Fruit fly (Drosophila melanogaster) whole organism, embryonic: ENCODE measurements around the gene Snmp2.

Experiments used
- Atf6 ChIP-seq: fragments of 200-800 bp; sonication (Bioruptor generic); IDR thresholded peaks from 2 replicates; pipeline ENCODE4 v1.3.6; 2022; ENCODE audit warnings: missing biosample characterization, missing genetic modification characterization
- Awh ChIP-seq: fragments of 200-800 bp; sonication (Bioruptor generic); IDR thresholded peaks from 2 replicates; pipeline ENCODE4, ENCODE4 v1.3.6; 2022; ENCODE audit warnings: missing biosample characterization, missing genetic modification characterization
- B-H2 ChIP-seq: fragments of 200-800 bp; sonication (Bioruptor generic); optimal IDR thresholded peaks from 2 replicates; lab custom pipeline; 2018; ENCODE audit warnings: missing biosample characterization, mild to moderate bottlenecking, missing genetic modification characterization
- CG12236 ChIP-seq: fragments of 200-800 bp; sonication (Bioruptor generic); optimal IDR thresholded peaks from 2 replicates; lab custom pipeline; 2016; ENCODE audit warnings: missing biosample characterization, missing genetic modification characterization
- CG1233 ChIP-seq: fragments of 200-800 bp; sonication (Bioruptor generic); optimal IDR thresholded peaks from 4 replicates; lab custom pipeline; 2018; ENCODE audit warnings: missing biosample characterization, mild to moderate bottlenecking, missing genetic modification characterization
- CG13424 ChIP-seq: fragments of 200-800 bp; sonication (Bioruptor generic); optimal IDR thresholded peaks from 2 replicates; lab custom pipeline; 2019; ENCODE audit warnings: missing biosample characterization, mild to moderate bottlenecking, missing genetic modification characterization, moderate library complexity
- CG14050 ChIP-seq: fragments of 200-800 bp; sonication (Bioruptor generic); IDR thresholded peaks from 3 replicates; pipeline ENCODE4 v1.3.6; 2022; ENCODE audit warnings: missing biosample characterization, missing genetic modification characterization
- CG14441 ChIP-seq: fragments of 200-800 bp; sonication (Bioruptor generic); IDR thresholded peaks from 2 replicates; pipeline ENCODE4 v1.3.6; 2022; ENCODE audit warnings: missing biosample characterization, missing genetic modification characterization
- CG15514 ChIP-seq: fragments of 200-800 bp; sonication (Bioruptor generic); optimal IDR thresholded peaks from 3 replicates; lab custom pipeline; 2017; ENCODE audit warnings: missing biosample characterization, missing genetic modification characterization, mild to moderate bottlenecking, moderate library complexity, missing genetic modification reagents
- CG17568 ChIP-seq: fragments of 200-800 bp; sonication (Bioruptor generic); optimal IDR thresholded peaks from 2 replicates; lab custom pipeline; 2018; ENCODE audit warnings: missing biosample characterization, mild to moderate bottlenecking, missing genetic modification characterization, moderate library complexity
- CG2120 ChIP-seq: fragments of 200-800 bp; sonication (Bioruptor generic); optimal IDR thresholded peaks from 3 replicates; lab custom pipeline; 2016; ENCODE audit warnings: missing biosample characterization, missing genetic modification characterization
- CG2129 ChIP-seq: fragments of 200-800 bp; sonication (Bioruptor generic); IDR thresholded peaks from 2 replicates; pipeline ENCODE4 v1.3.6; 2022; ENCODE audit warnings: missing biosample characterization, missing genetic modification characterization; ENCODE audit not compliant: partially characterized antibody
- CG30403 ChIP-seq: fragments of 200-800 bp; sonication (Bioruptor generic); optimal IDR thresholded peaks from 3 replicates; lab custom pipeline; 2016; ENCODE audit warnings: missing biosample characterization, missing genetic modification characterization
- CG32767 ChIP-seq: fragments of 200-800 bp; sonication (Bioruptor generic); IDR thresholded peaks from 2 replicates; pipeline ENCODE4 v1.3.6; 2022; ENCODE audit warnings: missing biosample characterization, missing genetic modification characterization
- CG33213 ChIP-seq: fragments of 200-800 bp; sonication (Bioruptor generic); optimal IDR thresholded peaks from 3 replicates; lab custom pipeline; 2016; ENCODE audit warnings: missing biosample characterization, missing genetic modification characterization
- CG5245 ChIP-seq: fragments of 200-800 bp; sonication (Bioruptor generic); optimal IDR thresholded peaks from 3 replicates; lab custom pipeline; 2016; ENCODE audit warnings: missing biosample characterization, missing genetic modification characterization
- CG7357 ChIP-seq: fragments of 200-800 bp; sonication (Bioruptor generic); IDR thresholded peaks from 3 replicates; pipeline ENCODE4 v1.3.6; 2022; ENCODE audit warnings: missing biosample characterization, missing genetic modification characterization
- CG7928 ChIP-seq: fragments of 200-800 bp; sonication (Bioruptor generic); optimal IDR thresholded peaks from 2 replicates; lab custom pipeline; 2017; ENCODE audit warnings: missing biosample characterization, mild to moderate bottlenecking, missing genetic modification characterization
- CTCF ChIP-seq: fragments of 200-800 bp; sonication (Bioruptor generic); optimal IDR thresholded peaks from 2 replicates; lab custom pipeline; 2017; ENCODE audit warnings: missing biosample characterization, mild to moderate bottlenecking, missing genetic modification characterization, moderate library complexity
- CoRest ChIP-seq: fragments of 200-800 bp; sonication (Bioruptor generic); optimal IDR thresholded peaks from 3 replicates; lab custom pipeline; 2018; ENCODE audit warnings: missing biosample characterization, mild to moderate bottlenecking, missing genetic modification characterization, moderate library complexity
- Drgx ChIP-seq: fragments of 200-800 bp; sonication (Bioruptor generic); IDR thresholded peaks from 2 replicates; pipeline ENCODE4 v1.3.6; 2022; ENCODE audit warnings: missing biosample characterization, missing genetic modification characterization
- Fer2 ChIP-seq: fragments of 200-800 bp; sonication (Bioruptor generic); optimal IDR thresholded peaks from 2 replicates; lab custom pipeline; 2018; ENCODE audit warnings: missing biosample characterization, mild to moderate bottlenecking, missing genetic modification characterization, moderate library complexity
- Fer3 ChIP-seq: fragments of 200-800 bp; sonication (Bioruptor generic); optimal IDR thresholded peaks from 2 replicates; lab custom pipeline; 2018; ENCODE audit warnings: missing biosample characterization, mild to moderate bottlenecking, missing genetic modification characterization, moderate library complexity
- MBD-R2 ChIP-seq: fragments of 200-800 bp; sonication (Bioruptor generic); IDR thresholded peaks from 2 replicates; pipeline ENCODE4 v1.3.6; 2022; ENCODE audit warnings: missing biosample characterization, missing genetic modification characterization
- Meics ChIP-seq: fragments of 200-800 bp; sonication (Bioruptor generic); optimal IDR thresholded peaks from 2 replicates; lab custom pipeline; 2017; ENCODE audit warnings: missing biosample characterization, mild to moderate bottlenecking, missing genetic modification characterization
- NC2α ChIP-seq: fragments of 200-800 bp; sonication (Bioruptor generic); optimal IDR thresholded peaks from 2 replicates; lab custom pipeline; 2016; ENCODE audit warnings: missing biosample characterization, missing genetic modification characterization
- Optix ChIP-seq: fragments of 200-800 bp; sonication (Bioruptor generic); IDR thresholded peaks from 3 replicates; pipeline ENCODE4 v1.3.6; 2022; ENCODE audit warnings: missing biosample characterization, missing genetic modification characterization
- Pdp1 ChIP-seq, 2 experiments: fragments of 200-800 bp; sonication (Bioruptor generic); optimal IDR thresholded peaks; 3 replicates each; lab custom pipeline; 2016; ENCODE audit warnings: missing biosample characterization in 2 of 2, missing genetic modification characterization in 2 of 2, mild to moderate bottlenecking in 1 of 2, moderate library complexity in 1 of 2
- Poxn ChIP-seq: fragments of 200-800 bp; sonication (Bioruptor generic); IDR thresholded peaks from 2 replicates; pipeline ENCODE4 v1.3.6; 2022; ENCODE audit warnings: missing biosample characterization, missing genetic modification characterization
- Side ChIP-seq: fragments of 200-800 bp; sonication (Bioruptor generic); optimal IDR thresholded peaks from 2 replicates; lab custom pipeline; 2016; ENCODE audit warnings: missing biosample characterization, missing genetic modification characterization
- ab ChIP-seq: fragments of 200-800 bp; sonication (Bioruptor generic); optimal IDR thresholded peaks from 2 replicates; lab custom pipeline; 2016; ENCODE audit warnings: missing biosample characterization, missing genetic modification characterization
- abd-A ChIP-seq: fragments of 200-800 bp; sonication (Bioruptor generic); optimal IDR thresholded peaks from 3 replicates; lab custom pipeline; 2019; ENCODE audit warnings: missing biosample characterization, mild to moderate bottlenecking, missing genetic modification characterization, moderate library complexity
- ap ChIP-seq: fragments of 200-800 bp; sonication (Bioruptor generic); IDR thresholded peaks from 2 replicates; pipeline ENCODE4 v1.3.6; 2022; ENCODE audit warnings: missing biosample characterization, missing genetic modification characterization
- chm ChIP-seq: fragments of 200-800 bp; sonication (Bioruptor generic); IDR thresholded peaks from 2 replicates; pipeline ENCODE4 v1.3.6; 2022; ENCODE audit warnings: missing biosample characterization, missing genetic modification characterization
- dan ChIP-seq: fragments of 200-800 bp; sonication (Bioruptor generic); IDR thresholded peaks from 2 replicates; pipeline ENCODE4 v1.3.6; 2022; ENCODE audit warnings: missing biosample characterization, missing genetic modification characterization
- dysf ChIP-seq: fragments of 200-800 bp; sonication (Bioruptor generic); IDR thresholded peaks from 3 replicates; pipeline ENCODE4 v1.3.6; 2022; ENCODE audit warnings: missing biosample characterization, missing genetic modification characterization
- gce ChIP-seq: fragments of 200-800 bp; sonication (Bioruptor generic); IDR thresholded peaks from 3 replicates; pipeline ENCODE4 v1.3.6; 2022; ENCODE audit warnings: missing biosample characterization, missing genetic modification characterization
- gcm ChIP-seq: fragments of 200-800 bp; sonication (Bioruptor generic); optimal IDR thresholded peaks from 2 replicates; lab custom pipeline; 2019; ENCODE audit warnings: missing biosample characterization, mild to moderate bottlenecking, missing genetic modification characterization, moderate library complexity
- gem ChIP-seq: fragments of 200-800 bp; sonication (Bioruptor generic); optimal IDR thresholded peaks from 2 replicates; lab custom pipeline; 2019; ENCODE audit warnings: missing biosample characterization, mild to moderate bottlenecking, missing genetic modification characterization, moderate library complexity
- gfzf ChIP-seq: fragments of 200-800 bp; sonication (Bioruptor generic); optimal IDR thresholded peaks from 2 replicates; lab custom pipeline; 2016; ENCODE audit warnings: missing biosample characterization, mild to moderate bottlenecking, missing genetic modification characterization, moderate library complexity
- hb ChIP-seq: fragments of 200-800 bp; sonication (Bioruptor generic); IDR thresholded peaks from 3 replicates; pipeline ENCODE4 v1.3.6; 2022; ENCODE audit warnings: missing biosample characterization, missing genetic modification characterization; ENCODE audit not compliant: partially characterized antibody
- kay ChIP-seq: fragments of 200-800 bp; sonication (Bioruptor generic); optimal IDR thresholded peaks from 2 replicates; lab custom pipeline; 2016; ENCODE audit warnings: missing biosample characterization, missing genetic modification characterization
- klu ChIP-seq: fragments of 200-800 bp; sonication (Bioruptor generic); IDR thresholded peaks from 2 replicates; pipeline ENCODE4 v1.3.6; 2022; ENCODE audit warnings: missing biosample characterization, missing genetic modification characterization
- lilli ChIP-seq: fragments of 200-800 bp; sonication (Bioruptor generic); optimal IDR thresholded peaks from 3 replicates; lab custom pipeline; 2016; ENCODE audit warnings: missing biosample characterization, missing genetic modification characterization
- oc ChIP-seq: fragments of 200-800 bp; sonication (Bioruptor generic); optimal IDR thresholded peaks from 2 replicates; lab custom pipeline; 2018; ENCODE audit warnings: missing biosample characterization, mild to moderate bottlenecking, missing genetic modification characterization, moderate library complexity
- onecut ChIP-seq: fragments of 200-800 bp; sonication (Bioruptor generic); IDR thresholded peaks from 2 replicates; pipeline ENCODE4 v1.3.6; 2022; ENCODE audit warnings: missing biosample characterization, missing genetic modification characterization
- pb ChIP-seq: fragments of 200-800 bp; sonication (Bioruptor generic); optimal IDR thresholded peaks from 3 replicates; lab custom pipeline; 2016; ENCODE audit warnings: missing biosample characterization, missing genetic modification characterization
- phol ChIP-seq: fragments of 200-800 bp; sonication (Bioruptor generic); optimal IDR thresholded peaks from 3 replicates; lab custom pipeline; 2018; ENCODE audit warnings: missing biosample characterization, mild to moderate bottlenecking, missing genetic modification characterization, moderate library complexity
- ranshi ChIP-seq: fragments of 200-800 bp; sonication (Bioruptor generic); IDR thresholded peaks from 2 replicates; pipeline ENCODE4 v1.3.6; 2022; ENCODE audit warnings: missing biosample characterization, missing genetic modification characterization
- ro ChIP-seq: fragments of 200-800 bp; sonication (Bioruptor generic); IDR thresholded peaks from 2 replicates; pipeline ENCODE4 v1.3.6; 2022; ENCODE audit warnings: missing biosample characterization, missing genetic modification characterization
- vfl ChIP-seq: fragments of 200-800 bp; sonication (Bioruptor generic); optimal IDR thresholded peaks from 2 replicates; lab custom pipeline; 2016; ENCODE audit warnings: missing biosample characterization, missing genetic modification characterization
- zfh1 ChIP-seq: fragments of 200-800 bp; sonication (Bioruptor generic); IDR thresholded peaks from 3 replicates; pipeline ENCODE4 v1.3.6; 2022; ENCODE audit warnings: missing biosample characterization, missing genetic modification characterization

Snmp2 gene

dm6 chr3L:7782051-7782682, 39.3 kb upstream of the Snmp2 start (continued):
- TF ChIP-seq CG2129 (no peak), zfh1 (no peak), ab (GFP tag; lab: Kevin White, UChicago) (no peak), ranshi (GFP tag; lab: Robert Waterston, UW) (no peak; the same call in 1 of the 2 replicates), CG2120 (GFP tag; lab: Kevin White, UChicago) (peak; percentile 11), pb (GFP tag; lab: Kevin White, UChicago) (no peak), CG14441 (GFP tag; lab: Robert Waterston, UW) (no peak), Poxn (no peak), Optix (GFP tag; lab: Robert Waterston, UW) (no peak), NC2α (GFP tag; lab: Kevin White, UChicago) (no peak), hb (GFP tag; lab: Robert Waterston, UW) (no peak), CG14050 (no peak), phol (tag; lab: Kevin White, UChicago) (no peak), Fer2 (tag; lab: Kevin White, UChicago) (no peak), CTCF (GFP tag; lab: Kevin White, UChicago) (no peak), gcm (GFP tag; lab: Kevin White, UChicago) (no peak), B-H2 (no peak), CG5245 (GFP tag; lab: Kevin White, UChicago) (no peak), CG32767 (GFP tag; lab: Robert Waterston, UW) (no peak), abd-A (tag; lab: Kevin White, UChicago) (no peak), lilli (GFP tag; lab: Kevin White, UChicago) (no peak), gem (tag; lab: Kevin White, UChicago) (peak; percentile 48), Fer3 (tag; lab: Kevin White, UChicago) (no peak), CG1233 (GFP tag; lab: Kevin White, UChicago) (peak; percentile 59), vfl (GFP tag; lab: Kevin White, UChicago) (no peak), dysf (GFP tag; lab: Robert Waterston, UW) (no peak), Awh (GFP tag; lab: Robert Waterston, UW) (no peak), Side (GFP tag; lab: Kevin White, UChicago) (no peak), Pdp1 (GFP tag; optimal IDR thresholded peaks at IDR 0.05; lab: Kevin White, UChicago) (no peak), oc (tag; lab: Kevin White, UChicago) (no peak), Meics (GFP tag; lab: Kevin White, UChicago) (no peak), CG13424 (peak; percentile 24), CoRest (tag; lab: Kevin White, UChicago) (no peak), CG33213 (GFP tag; lab: Kevin White, UChicago) (no peak), kay (GFP tag; lab: Kevin White, UChicago) (no peak), klu (GFP tag; lab: Robert Waterston, UW) (no peak), MBD-R2 (GFP tag; lab: Robert Waterston, UW) (no peak), CG17568 (GFP tag; lab: Kevin White, UChicago) (peak; percentile 14), Atf6 (GFP tag; lab: Robert Waterston, UW) (peak; percentile 69), CG7928 (GFP tag; lab: Kevin White, UChicago) (no peak), CG12236 (GFP tag; lab: Kevin White, UChicago) (no peak), Drgx (no peak), ro (GFP tag; lab: Robert Waterston, UW) (no peak), CG30403 (GFP tag; lab: Kevin White, UChicago) (no peak), CG15514 (GFP tag; lab: Kevin White, UChicago) (no peak), ap (GFP tag; lab: Robert Waterston, UW) (no peak), gce (no peak), chm (GFP tag; lab: Robert Waterston, UW) (no peak), gfzf (GFP tag; lab: Kevin White, UChicago) (no peak), CG7357 (no peak), onecut (GFP tag; lab: Robert Waterston, UW) (peak; percentile 41; the same call in 1 of the 2 replicates), dan (GFP tag; lab: Robert Waterston, UW) (no peak)
